Fruit fly (Drosophila melanogaster) whole organism, embryonic: Measurements from ENCODE around the gene CG15152.

ENCODE experiments used
- Asciz ChIP-seq: fragments of 200-800 bp; sonication (Bioruptor generic); optimal IDR thresholded peaks from 2 replicates; lab custom pipeline; 2017; ENCODE audit warnings: missing biosample characterization, mild to moderate bottlenecking, missing genetic modification characterization, missing genetic modification reagents
- Bdp1 ChIP-seq: fragments of 200-800 bp; sonication (Bioruptor generic); optimal IDR thresholded peaks from 3 replicates; lab custom pipeline; 2016; ENCODE audit warnings: missing biosample characterization, missing genetic modification characterization
- CG10565 ChIP-seq: fragments of 200-800 bp; sonication (Bioruptor generic); optimal IDR thresholded peaks from 3 replicates; lab custom pipeline; 2016; ENCODE audit warnings: missing biosample characterization, mild to moderate bottlenecking, missing genetic modification characterization
- CG11093 ChIP-seq: fragments of 200-800 bp; sonication (Bioruptor generic); IDR thresholded peaks from 3 replicates; pipeline ENCODE4 v1.3.6; 2022; ENCODE audit warnings: missing biosample characterization, missing genetic modification characterization
- CG15601 ChIP-seq: fragments of 200-800 bp; sonication (Bioruptor generic); optimal IDR thresholded peaks from 3 replicates; lab custom pipeline; 2019; ENCODE audit warnings: missing biosample characterization, mild to moderate bottlenecking, missing genetic modification characterization, moderate library complexity
- CG18011 ChIP-seq: fragments of 200-800 bp; sonication (Bioruptor generic); optimal IDR thresholded peaks from 2 replicates; lab custom pipeline; 2017; ENCODE audit warnings: missing biosample characterization, missing genetic modification characterization, mild to moderate bottlenecking, moderate library complexity, missing genotype
- CG2129 ChIP-seq: fragments of 200-800 bp; sonication (Bioruptor generic); IDR thresholded peaks from 2 replicates; pipeline ENCODE4 v1.3.6; 2022; ENCODE audit warnings: missing biosample characterization, missing genetic modification characterization; ENCODE audit not compliant: partially characterized antibody
- CG31388 ChIP-seq: fragments of 200-800 bp; sonication (Bioruptor generic); optimal IDR thresholded peaks from 2 replicates; lab custom pipeline; 2016; ENCODE audit warnings: missing biosample characterization, missing genetic modification characterization
- CG3163 ChIP-seq: fragments of 200-800 bp; sonication (Bioruptor generic); optimal IDR thresholded peaks from 3 replicates; lab custom pipeline; 2016; ENCODE audit warnings: missing biosample characterization, missing genetic modification characterization
- CG32767 ChIP-seq: fragments of 200-800 bp; sonication (Bioruptor generic); IDR thresholded peaks from 2 replicates; pipeline ENCODE4 v1.3.6; 2022; ENCODE audit warnings: missing biosample characterization, missing genetic modification characterization
- CG34422 ChIP-seq: fragments of 200-800 bp; sonication (Bioruptor generic); IDR thresholded peaks from 3 replicates; pipeline ENCODE4 v1.3.6; 2022; ENCODE audit warnings: missing biosample characterization, missing genetic modification characterization
- CG3847 ChIP-seq: fragments of 200-800 bp; sonication (Bioruptor generic); IDR thresholded peaks from 2 replicates; pipeline ENCODE4 v1.3.6; 2022; ENCODE audit warnings: missing biosample characterization, missing genetic modification characterization
- CG3995 ChIP-seq: fragments of 200-800 bp; sonication (Bioruptor generic); optimal IDR thresholded peaks from 3 replicates; lab custom pipeline; 2016; ENCODE audit warnings: missing biosample characterization, missing genetic modification characterization
- CG4328 ChIP-seq: fragments of 200-800 bp; sonication (Bioruptor generic); optimal IDR thresholded peaks from 3 replicates; lab custom pipeline; 2017; ENCODE audit warnings: missing biosample characterization, missing genetic modification reagents, missing genetic modification characterization
- CG5245 ChIP-seq: fragments of 200-800 bp; sonication (Bioruptor generic); optimal IDR thresholded peaks from 3 replicates; lab custom pipeline; 2016; ENCODE audit warnings: missing biosample characterization, missing genetic modification characterization
- CG6854 ChIP-seq: fragments of 200-800 bp; sonication (Bioruptor generic); optimal IDR thresholded peaks from 3 replicates; lab custom pipeline; 2017; ENCODE audit warnings: missing biosample characterization, mild to moderate bottlenecking, missing genetic modification characterization
- CG7839 ChIP-seq: fragments of 200-800 bp; sonication (Bioruptor generic); optimal IDR thresholded peaks from 3 replicates; lab custom pipeline; 2018; ENCODE audit warnings: missing biosample characterization, mild to moderate bottlenecking, missing genetic modification characterization, moderate library complexity
- CG8290 ChIP-seq, 3 experiments: fragments of 200-800 bp; sonication (Bioruptor generic); optimal IDR thresholded peaks; 2 replicates each; lab custom pipeline; 2016 to 2019; ENCODE audit warnings: missing biosample characterization in 3 of 3, missing genetic modification characterization in 3 of 3, mild to moderate bottlenecking in 2 of 3, moderate library complexity in 1 of 3
- CG9437 ChIP-seq: fragments of 200-800 bp; sonication (Bioruptor generic); optimal IDR thresholded peaks from 2 replicates; lab custom pipeline; 2018; ENCODE audit warnings: missing biosample characterization, mild to moderate bottlenecking, missing genetic modification characterization
- CG9817 ChIP-seq: fragments of 200-800 bp; sonication (Bioruptor generic); optimal IDR thresholded peaks from 2 replicates; lab custom pipeline; 2018; ENCODE audit warnings: missing biosample characterization, mild to moderate bottlenecking, missing genetic modification characterization, moderate library complexity
- CHES-1-like ChIP-seq: fragments of 200-800 bp; sonication (Bioruptor generic); optimal IDR thresholded peaks from 2 replicates; lab custom pipeline; 2016; ENCODE audit warnings: missing biosample characterization, missing genetic modification characterization
- Dref ChIP-seq: fragments of 200-800 bp; sonication (Bioruptor generic); IDR thresholded peaks from 2 replicates; pipeline ENCODE4 v1.3.6; 2022; ENCODE audit warnings: missing biosample characterization, missing genetic modification characterization
- Gsc ChIP-seq: fragments of 200-800 bp; sonication (Bioruptor generic); IDR thresholded peaks from 2 replicates; pipeline ENCODE4 v1.3.6; 2022; ENCODE audit warnings: missing biosample characterization, missing genetic modification characterization
- Hand ChIP-seq: fragments of 200-800 bp; sonication (Bioruptor generic); optimal IDR thresholded peaks from 2 replicates; lab custom pipeline; 2017; ENCODE audit warnings: mild to moderate bottlenecking, missing biosample characterization, missing genetic modification reagents, missing genetic modification characterization
- Jarid2 ChIP-seq: fragments of 200-800 bp; sonication (Bioruptor generic); optimal IDR thresholded peaks from 3 replicates; lab custom pipeline; 2017; ENCODE audit warnings: mild to moderate bottlenecking, missing biosample characterization, missing genetic modification reagents, missing genetic modification characterization
- Neu2 ChIP-seq: fragments of 200-800 bp; sonication (Bioruptor generic); optimal IDR thresholded peaks from 3 replicates; lab custom pipeline; 2016; ENCODE audit warnings: missing biosample characterization, missing genetic modification characterization, borderline replicate concordance
- Nf-YC ChIP-seq: fragments of 200-800 bp; optimal IDR thresholded peaks from 3 replicates; lab custom pipeline; 2019; ENCODE audit warnings: missing biosample characterization, mild to moderate bottlenecking, missing genetic modification characterization, moderate library complexity
- Scr ChIP-seq: fragments of 200-800 bp; sonication (Bioruptor generic); IDR thresholded peaks from 2 replicates; pipeline ENCODE4 v1.3.6; 2022; ENCODE audit warnings: missing biosample characterization, missing genetic modification characterization; ENCODE audit not compliant: partially characterized antibody
- Sox102F ChIP-seq: fragments of 200-800 bp; sonication (Bioruptor generic); optimal IDR thresholded peaks from 2 replicates; lab custom pipeline; 2018; ENCODE audit warnings: missing biosample characterization, mild to moderate bottlenecking, missing genetic modification characterization, moderate library complexity
- Spps ChIP-seq: fragments of 200-800 bp; sonication (Bioruptor generic); optimal IDR thresholded peaks from 2 replicates; lab custom pipeline; 2018; ENCODE audit warnings: missing biosample characterization, mild to moderate bottlenecking, missing genetic modification characterization
- Ssrp ChIP-seq: fragments of 200-800 bp; sonication (Bioruptor generic); optimal IDR thresholded peaks from 2 replicates; lab custom pipeline; 2018; ENCODE audit warnings: missing biosample characterization, mild to moderate bottlenecking, missing genetic modification characterization, moderate library complexity
- TFAM ChIP-seq: fragments of 200-800 bp; sonication (Bioruptor generic); optimal IDR thresholded peaks from 2 replicates; lab custom pipeline; 2017; ENCODE audit warnings: missing biosample characterization, missing genetic modification characterization, inconsistent platforms
- ab ChIP-seq: fragments of 200-800 bp; sonication (Bioruptor generic); optimal IDR thresholded peaks from 2 replicates; lab custom pipeline; 2016; ENCODE audit warnings: missing biosample characterization, missing genetic modification characterization
- aop ChIP-seq: fragments of 200-800 bp; sonication (Bioruptor generic); IDR thresholded peaks from 2 replicates; pipeline ENCODE4 v1.3.6; 2022; ENCODE audit warnings: missing biosample characterization, missing genetic modification characterization
- cato ChIP-seq: fragments of 200-800 bp; sonication (Bioruptor generic); optimal IDR thresholded peaks from 2 replicates; lab custom pipeline; 2016; ENCODE audit warnings: missing biosample characterization, missing genetic modification characterization, borderline replicate concordance
- ci ChIP-seq: fragments of 200-800 bp; sonication (Bioruptor generic); IDR thresholded peaks from 3 replicates; pipeline ENCODE4 v1.3.6; 2022; ENCODE audit warnings: missing biosample characterization, missing genetic modification characterization
- cwo ChIP-seq: fragments of 200-800 bp; sonication (Bioruptor generic); optimal IDR thresholded peaks from 3 replicates; lab custom pipeline; 2017; ENCODE audit warnings: missing biosample characterization, missing genetic modification characterization, mild to moderate bottlenecking, moderate library complexity, missing genetic modification reagents
- fd102C ChIP-seq: fragments of 200-800 bp; sonication (Bioruptor generic); optimal IDR thresholded peaks from 2 replicates; lab custom pipeline; 2018; ENCODE audit warnings: missing biosample characterization, mild to moderate bottlenecking, missing genetic modification characterization, moderate library complexity
- fru ChIP-seq: fragments of >200 bp; optimal IDR thresholded peaks from 2 replicates; lab custom pipeline; 2017
- gsb ChIP-seq: fragments of 200-800 bp; sonication (Bioruptor generic); IDR thresholded peaks from 2 replicates; pipeline ENCODE4 v1.3.6; 2022; ENCODE audit warnings: missing biosample characterization, missing genetic modification characterization
- insv ChIP-seq, 2 experiments: fragments of 200-800 bp; sonication (Bioruptor generic); optimal IDR thresholded peaks; 3 replicates each; lab custom pipeline; 2016 to 2018; ENCODE audit warnings: missing biosample characterization in 2 of 2, missing genetic modification characterization in 2 of 2
- kni ChIP-seq: fragments of 200-800 bp; sonication (Bioruptor generic); optimal IDR thresholded peaks from 3 replicates; lab custom pipeline; 2017; ENCODE audit warnings: mild to moderate bottlenecking, missing biosample characterization, missing genetic modification reagents, missing genetic modification characterization
- odd ChIP-seq: fragments of 200-800 bp; sonication (Bioruptor generic); optimal IDR thresholded peaks from 2 replicates; lab custom pipeline; 2017; ENCODE audit warnings: missing biosample characterization, mild to moderate bottlenecking, missing genetic modification characterization
- pfk ChIP-seq: fragments of 200-800 bp; sonication (Bioruptor generic); optimal IDR thresholded peaks from 2 replicates; lab custom pipeline; 2018; ENCODE audit warnings: missing biosample characterization, mild to moderate bottlenecking, missing genetic modification characterization, moderate library complexity
- run ChIP-seq: fragments of 200-800 bp; sonication (Bioruptor generic); optimal IDR thresholded peaks from 3 replicates; lab custom pipeline; 2018; ENCODE audit warnings: missing biosample characterization, mild to moderate bottlenecking, missing genetic modification characterization
- sens-2 ChIP-seq: fragments of 200-800 bp; sonication (Bioruptor generic); IDR thresholded peaks from 2 replicates; pipeline ENCODE4 v1.3.6; 2022; ENCODE audit warnings: missing biosample characterization, missing genetic modification characterization
- sisA ChIP-seq: fragments of 200-800 bp; sonication (Bioruptor generic); IDR thresholded peaks from 2 replicates; pipeline ENCODE4 v1.3.6; 2022; ENCODE audit warnings: missing biosample characterization, missing genetic modification characterization
- tap ChIP-seq: fragments of 200-800 bp; optimal IDR thresholded peaks from 3 replicates; lab custom pipeline; 2019; ENCODE audit warnings: missing biosample characterization, mild to moderate bottlenecking, missing genetic modification characterization, moderate library complexity
- tx ChIP-seq: fragments of 200-800 bp; sonication (Bioruptor generic); optimal IDR thresholded peaks from 2 replicates; lab custom pipeline; 2016; ENCODE audit warnings: missing biosample characterization, missing genetic modification characterization
- unpg ChIP-seq: fragments of 200-800 bp; sonication (Bioruptor generic); optimal IDR thresholded peaks from 3 replicates; lab custom pipeline; 2018; ENCODE audit warnings: missing biosample characterization, mild to moderate bottlenecking, missing genetic modification characterization, moderate library complexity
- wdn ChIP-seq: fragments of 200-800 bp; sonication (Bioruptor generic); IDR thresholded peaks from 2 replicates; pipeline ENCODE4 v1.3.6; 2022; ENCODE audit warnings: missing biosample characterization, missing genetic modification characterization

CG15152 gene

DNA sequence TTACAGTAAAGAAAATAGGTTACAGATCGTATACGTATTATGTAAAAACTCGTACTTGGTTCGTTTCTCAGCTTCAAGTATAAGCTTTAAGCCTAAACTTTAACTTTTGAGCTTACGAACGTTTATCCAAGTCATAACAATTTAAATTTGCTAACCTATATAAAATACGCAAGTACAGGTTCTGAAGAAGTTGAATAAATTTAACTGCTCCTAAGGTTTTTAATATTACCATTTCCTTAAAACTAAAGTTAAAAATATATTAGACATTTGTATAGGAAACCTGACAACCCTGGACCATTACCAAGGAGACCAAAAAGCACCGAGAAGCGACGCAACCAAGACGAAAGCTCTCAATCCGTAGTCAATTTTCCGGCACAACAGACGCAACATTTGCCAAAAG, 5.3 kb downstream of the CG15152 start, which contains the start of gene CG5758:
Gene CG5758 (plus strand): TSS at position 353 of the 400 bp plus-strand sequence.
- no peak for TF ChIP-seq CG34422 (GFP tag; lab: Robert Waterston, UW)
- TF ChIP-seq CG18011 (GFP tag; lab: Kevin White, UChicago): no peak
- peak; percentile 16 for TF ChIP-seq CG9817
- TF ChIP-seq CG8290 (GFP tag; optimal IDR thresholded peaks at IDR 0.05; lab: Kevin White, UChicago): no peak
- no peak for TF ChIP-seq CG8290 (tag; optimal IDR thresholded peaks at IDR 0.05; lab: Kevin White, UChicago)
- no peak for TF ChIP-seq cato (GFP tag; lab: Kevin White, UChicago)
- TF ChIP-seq Bdp1 (GFP tag; lab: Kevin White, UChicago): no peak
- no peak for TF ChIP-seq pfk
- no peak for TF ChIP-seq CG3995 (GFP tag; lab: Kevin White, UChicago)
- no peak for TF ChIP-seq Spps (tag; lab: Kevin White, UChicago)
- no peak for TF ChIP-seq Ssrp (tag; lab: Kevin White, UChicago)
- TF ChIP-seq tap (tag; lab: Kevin White, UChicago): no peak
- TF ChIP-seq gsb: no peak
- no peak for TF ChIP-seq TFAM (GFP tag; lab: Kevin White, UChicago)
- no peak for TF ChIP-seq insv (GFP tag; optimal IDR thresholded peaks at IDR 0.05; lab: Kevin White, UChicago)
- no peak for TF ChIP-seq run
- no peak for TF ChIP-seq Hand (GFP tag; lab: Kevin White, UChicago)
- no peak for TF ChIP-seq Gsc (GFP tag; lab: Robert Waterston, UW)
- no peak for TF ChIP-seq CG4328 (GFP tag; lab: Kevin White, UChicago)
- TF ChIP-seq CG9437 (GFP tag; lab: Kevin White, UChicago): peak; percentile 24
- no peak for TF ChIP-seq Scr (GFP tag; lab: Robert Waterston, UW)
- TF ChIP-seq kni (GFP tag; lab: Kevin White, UChicago): no peak
- no peak for TF ChIP-seq CG10565 (GFP tag; lab: Kevin White, UChicago)
- no peak for TF ChIP-seq CHES-1-like (GFP tag; lab: Kevin White, UChicago)
- no peak for TF ChIP-seq fd102C
- peak; percentile 38 for TF ChIP-seq unpg (GFP tag; lab: Kevin White, UChicago)
- no peak for TF ChIP-seq Dref (GFP tag; lab: Robert Waterston, UW)
- peak; percentile 42 for TF ChIP-seq CG7839
- TF ChIP-seq Jarid2 (GFP tag; lab: Kevin White, UChicago): no peak
- TF ChIP-seq CG6854: no peak
- no peak for TF ChIP-seq ab (GFP tag; lab: Kevin White, UChicago)
- no peak for TF ChIP-seq cwo (GFP tag; lab: Kevin White, UChicago)
- no peak for TF ChIP-seq tx (GFP tag; lab: Kevin White, UChicago)
- TF ChIP-seq CG32767: no peak
- no peak for TF ChIP-seq fru (lab: Kevin White, UChicago)
- TF ChIP-seq sens-2: no peak
- no peak for TF ChIP-seq odd (GFP tag; lab: Kevin White, UChicago)
- no peak for TF ChIP-seq aop (GFP tag; lab: Robert Waterston, UW)
- no peak for TF ChIP-seq Neu2 (GFP tag; lab: Kevin White, UChicago)
- TF ChIP-seq CG2129 (GFP tag; lab: Robert Waterston, UW): no peak
- no peak for TF ChIP-seq CG15601
- peak; percentile 29 for TF ChIP-seq Sox102F (GFP tag; lab: Kevin White, UChicago)
- TF ChIP-seq CG3163: no peak
- no peak for TF ChIP-seq CG31388 (GFP tag; lab: Kevin White, UChicago)
- TF ChIP-seq Nf-YC (tag; lab: Kevin White, UChicago): peak; percentile 5
- no peak for TF ChIP-seq CG5245
- TF ChIP-seq Asciz (GFP tag; lab: Kevin White, UChicago): no peak
- TF ChIP-seq CG11093 (GFP tag; lab: Robert Waterston, UW): no peak
- TF ChIP-seq sisA (GFP tag; lab: Robert Waterston, UW): no peak
- no peak for TF ChIP-seq CG3847 (GFP tag; lab: Robert Waterston, UW)
- no peak for TF ChIP-seq wdn (GFP tag; lab: Robert Waterston, UW)
- 0 out of 3 replicates have a peak, but pooled peaks have one; percentile 37 for TF ChIP-seq ci (GFP tag; lab: Robert Waterston, UW)
